Fruit fly (Drosophila melanogaster): Measurements from ENCODE around the gene CG7382.

Gene CG7382

dm6 chr2L:5546518-5547287, 27.0 kb upstream of the CG7382 start, which contains the start of gene Oscillin (continued):
- TF ChIP-seq CG2116 (GFP tag; optimal IDR thresholded peaks at IDR 0.05) (peak; percentile 77), CG16863 (GFP tag; optimal IDR thresholded peaks at IDR 0.05) (no peak), CG31365 (tag; optimal IDR thresholded peaks at IDR 0.05) (no peak), CG11456 (GFP tag; IDR thresholded peaks at IDR 0.05) (peak; percentile 84), shn (GFP tag; optimal IDR thresholded peaks at IDR 0.05) (no peak), Doc2 (GFP tag; IDR thresholded peaks at IDR 0.05) (no peak), Taf1 (GFP tag; IDR thresholded peaks at IDR 0.05) (peak; percentile 70), jigr1 (GFP tag; IDR thresholded peaks at IDR 0.05) (0 out of 3 replicates have a peak, but pooled peaks have one; percentile 26), tll (GFP tag; optimal IDR thresholded peaks at IDR 0.05) (no peak), unc-4 (GFP tag; IDR thresholded peaks at IDR 0.05; ENCODE audit: partially characterized antibody) (0 out of 2 replicates have a peak, but pooled peaks have one; percentile 43), Pdp1 (GFP tag; optimal IDR thresholded peaks at IDR 0.05) (peak; percentile 17 to 91), CG10267 (tag; optimal IDR thresholded peaks at IDR 0.05) (peak; percentile 83), CG18599 (GFP tag; optimal IDR thresholded peaks at IDR 0.05) (peak; percentile 89), fd3F (GFP tag; optimal IDR thresholded peaks at IDR 0.05) (peak; percentile 74), hb (GFP tag; IDR thresholded peaks at IDR 0.05; ENCODE audit: partially characterized antibody) (peak; percentile 84), abd-A (tag; optimal IDR thresholded peaks at IDR 0.05) (peak; percentile 64), MBD-R2 (GFP tag; IDR thresholded peaks at IDR 0.05) (peak; percentile 45; the same call in 1 of the 2 replicates), pzg (GFP tag; optimal IDR thresholded peaks at IDR 0.05) (no peak), CG12391 (tag; optimal IDR thresholded peaks at IDR 0.05) (peak; percentile 48), CG10462 (GFP tag; optimal IDR thresholded peaks at IDR 0.05) (no peak), Trl (optimal IDR thresholded peaks at IDR 0.05) (peak; percentile 54 to 55), Trl (GFP tag; optimal IDR thresholded peaks at IDR 0.05) (peak; percentile 36), NK7.1 (GFP tag; optimal IDR thresholded peaks at IDR 0.05) (no peak), chm (GFP tag; IDR thresholded peaks at IDR 0.05) (peak; percentile 77; the same call in 1 of the 2 replicates), ato (GFP tag; IDR thresholded peaks at IDR 0.05; ENCODE audit: partially characterized antibody) (peak; percentile 81; the same call in 1 of the 2 replicates), vfl (GFP tag; optimal IDR thresholded peaks at IDR 0.05) (no peak), maf-S (GFP tag; optimal IDR thresholded peaks at IDR 0.05) (no peak), kni (GFP tag; optimal IDR thresholded peaks at IDR 0.05) (peak; percentile 52), CG10959 (GFP tag; IDR thresholded peaks at IDR 0.05) (peak; percentile 24; the same call in 1 of the 2 replicates), D (optimal IDR thresholded peaks at IDR 0.05) (no peak), D (GFP tag; optimal IDR thresholded peaks at IDR 0.05) (peak; percentile 77), inv (GFP tag; IDR thresholded peaks at IDR 0.05; ENCODE audit: partially characterized antibody) (peak; percentile 32; the same call in 1 of the 2 replicates), stwl (tag; optimal IDR thresholded peaks at IDR 0.05) (peak; percentile 88), sens-2 (GFP tag; IDR thresholded peaks at IDR 0.05) (no peak), CG14965 (GFP tag; optimal IDR thresholded peaks at IDR 0.05; ENCODE audit: borderline replicate concordance) (no peak), CG1647 (GFP tag; optimal IDR thresholded peaks at IDR 0.05) (peak; percentile 43), ems (GFP tag; optimal IDR thresholded peaks at IDR 0.05) (peak; percentile 43), crp (GFP tag; optimal IDR thresholded peaks at IDR 0.05) (peak in 1 of 2 experiments; percentile 33), fd96Cb (tag; optimal IDR thresholded peaks at IDR 0.05) (peak; percentile 80), amos (GFP tag; IDR thresholded peaks at IDR 0.05; ENCODE audit: partially characterized antibody) (peak; percentile 22; the same call in 1 of the 2 replicates), CG3838 (GFP tag; optimal IDR thresholded peaks at IDR 0.05) (peak; percentile 8), Atf3 (GFP tag; optimal IDR thresholded peaks at IDR 0.05) (no peak), CG4328 (GFP tag; optimal IDR thresholded peaks at IDR 0.05) (peak; percentile 78), YL-1 (GFP tag; optimal IDR thresholded peaks at IDR 0.05) (peak; percentile 49), trh (GFP tag; optimal IDR thresholded peaks at IDR 0.05) (peak; percentile 67), mirr (GFP tag; optimal IDR thresholded peaks at IDR 0.05) (no peak), CG1024 (GFP tag; IDR thresholded peaks at IDR 0.05) (peak; percentile 56), CG1792 (GFP tag; optimal IDR thresholded peaks at IDR 0.05) (peak; percentile 40)

Data from whole organism, embryonic.